Worm (Caenorhabditis elegans) whole organism, young adult: ENCODE measurements around the gene gmap-1.

Experiments
- C17E4.6 ChIP-seq: fragments of 200-800 bp; sonication (Bioruptor generic); IDR thresholded peaks from 2 replicates; pipeline ENCODE4 v1.3.6; 2022; ENCODE audit warnings: missing genetic modification reagents, missing genetic modification characterization, missing compliant biosample characterization
- F33H1.4 ChIP-seq: fragments of 200-800 bp; sonication (Bioruptor generic); IDR thresholded peaks from 2 replicates; pipeline ENCODE4 v1.3.6; 2022; ENCODE audit warnings: missing genetic modification reagents, missing genetic modification characterization, missing compliant biosample characterization
- F55B11.4 ChIP-seq: sonication (generic microtip); optimal IDR thresholded peaks from 2 replicates; lab custom pipeline; 2016; ENCODE audit warnings: missing compliant biosample characterization, missing genetic modification characterization, borderline replicate concordance; ENCODE audit not compliant: insufficient read depth
- F57C9.4 ChIP-seq: sonication (generic microtip); optimal IDR thresholded peaks from 2 replicates; lab custom pipeline; 2017; ENCODE audit warnings: mild to moderate bottlenecking, missing genetic modification characterization, missing compliant biosample characterization
- T26A5.8 ChIP-seq: sonication (generic microtip); optimal IDR thresholded peaks from 2 replicates; lab custom pipeline; 2016; ENCODE audit warnings: missing genetic modification characterization, missing compliant biosample characterization
- Y53F4B.3 ChIP-seq: fragments of 200-800 bp; sonication (Bioruptor generic); IDR thresholded peaks from 2 replicates; pipeline ENCODE4 v1.3.6; 2022; ENCODE audit warnings: missing genetic modification reagents, missing genetic modification characterization, missing compliant biosample characterization
- Y53G8AR.9 ChIP-seq: fragments of 200-800 bp; sonication (Bioruptor generic); conservative IDR thresholded peaks from 2 replicates; pipeline ENCODE4 v1.3.6; 2022; ENCODE audit warnings: missing genetic modification reagents, missing genetic modification characterization, missing compliant biosample characterization
- akir-1 ChIP-seq: fragments of 200-800 bp; sonication (Bioruptor generic); optimal IDR thresholded peaks from 2 replicates; lab custom pipeline; 2018; ENCODE audit warnings: mild to moderate bottlenecking, missing genetic modification characterization, moderate library complexity, missing compliant biosample characterization
- aptf-2 ChIP-seq: fragments of 200-800 bp; sonication (Bioruptor generic); conservative IDR thresholded peaks from 2 replicates; pipeline ENCODE4 v1.3.6; 2022; ENCODE audit warnings: missing genetic modification reagents, missing genetic modification characterization, missing compliant biosample characterization
- aptf-3 ChIP-seq: fragments of 200-800 bp; sonication (Bioruptor generic); IDR thresholded peaks from 2 replicates; pipeline ENCODE4 v1.3.6; 2022; ENCODE audit warnings: missing genetic modification characterization, missing compliant biosample characterization
- athp-1 ChIP-seq: sonication (generic microtip); optimal IDR thresholded peaks from 2 replicates; lab custom pipeline; 2017; ENCODE audit warnings: mild to moderate bottlenecking, missing genetic modification characterization, missing compliant biosample characterization
- bed-2 ChIP-seq: fragments of 200-800 bp; sonication (Bioruptor generic); IDR thresholded peaks from 2 replicates; pipeline ENCODE4 v1.3.6; 2022; ENCODE audit warnings: missing genetic modification reagents, missing genetic modification characterization, missing compliant biosample characterization
- ccch-3 ChIP-seq: fragments of 200-800 bp; sonication (Bioruptor generic); optimal IDR thresholded peaks from 2 replicates; lab custom pipeline; 2018; ENCODE audit warnings: mild to moderate bottlenecking, missing genetic modification characterization, missing compliant biosample characterization
- cebp-2 ChIP-seq: fragments of 200-800 bp; sonication (Bioruptor generic); IDR thresholded peaks from 2 replicates; pipeline ENCODE4 v1.3.6; 2022; ENCODE audit warnings: missing genetic modification characterization, missing compliant biosample characterization
- ceh-100 ChIP-seq: fragments of 200-800 bp; sonication (Bioruptor generic); IDR thresholded peaks from 2 replicates; pipeline ENCODE4 v1.3.6; 2022; ENCODE audit warnings: missing genetic modification reagents, missing genetic modification characterization, missing compliant biosample characterization
- ceh-58 ChIP-seq: fragments of 200-800 bp; sonication (Bioruptor generic); IDR thresholded peaks from 2 replicates; pipeline ENCODE4 v1.3.6; 2022; ENCODE audit warnings: missing genetic modification characterization, missing compliant biosample characterization
- chd-7 ChIP-seq: sonication (generic microtip); optimal IDR thresholded peaks from 2 replicates; lab custom pipeline; 2016; ENCODE audit warnings: mild to moderate bottlenecking, missing genetic modification characterization, moderate library complexity, missing compliant biosample characterization
- dox-1 ChIP-seq: fragments of 200-800 bp; sonication (Bioruptor generic); IDR thresholded peaks from 2 replicates; pipeline ENCODE4 v1.3.6; 2022; ENCODE audit warnings: missing genetic modification reagents, missing genetic modification characterization, missing compliant biosample characterization
- him-1 ChIP-seq: sonication (generic microtip); optimal IDR thresholded peaks from 2 replicates; lab custom pipeline; 2016; ENCODE audit warnings: missing genotype, missing genetic modification reagents, missing genetic modification characterization, missing compliant biosample characterization
- lag-1 ChIP-seq: fragments of 200-800 bp; sonication (Bioruptor generic); IDR thresholded peaks from 2 replicates; pipeline ENCODE4 v1.3.6; 2022; ENCODE audit warnings: missing genetic modification reagents, missing genetic modification characterization, missing compliant biosample characterization
- let-526 ChIP-seq: fragments of 200-800 bp; sonication (Bioruptor generic); IDR thresholded peaks from 2 replicates; pipeline ENCODE4 v1.3.6; 2022; ENCODE audit warnings: missing genetic modification reagents, missing genetic modification characterization, missing compliant biosample characterization
- lin-35 ChIP-seq, 3 experiments: fragments of 150-350 bp in 2 of 3; sonication (generic microtip) in 1 of 3; optimal IDR thresholded peaks; 2 replicates each; lab custom pipeline; 2014 to 2018; ENCODE audit warnings: missing biosample characterization in 3 of 3, missing genetic modification characterization in 3 of 3, missing genetic modification reagents in 3 of 3
- mxl-1 ChIP-seq: sonication (generic microtip); optimal IDR thresholded peaks from 2 replicates; lab custom pipeline; 2016; ENCODE audit warnings: missing genetic modification characterization, missing compliant biosample characterization
- nhr-179 ChIP-seq: sonication (generic microtip); optimal IDR thresholded peaks from 2 replicates; lab custom pipeline; 2016; ENCODE audit warnings: mild to moderate bottlenecking, missing genetic modification characterization, missing compliant biosample characterization
- pbrm-1 ChIP-seq: fragments of 200-800 bp; sonication (Bioruptor generic); IDR thresholded peaks from 2 replicates; pipeline ENCODE4 v1.3.6; 2022; ENCODE audit warnings: missing genetic modification reagents, missing genetic modification characterization, missing compliant biosample characterization
- sdz-38 ChIP-seq: sonication (generic microtip); optimal IDR thresholded peaks from 2 replicates; lab custom pipeline; 2016; ENCODE audit warnings: missing genotype, missing genetic modification characterization, missing compliant biosample characterization
- sptf-2 ChIP-seq: fragments of 200-800 bp; sonication (Bioruptor generic); optimal IDR thresholded peaks from 2 replicates; lab custom pipeline; 2018; ENCODE audit warnings: mild to moderate bottlenecking, missing genetic modification characterization, missing compliant biosample characterization
- tbp1 ChIP-seq: fragments of 200-800 bp; sonication (Bioruptor generic); optimal IDR thresholded peaks from 2 replicates; lab custom pipeline; 2018; ENCODE audit warnings: mild to moderate bottlenecking, missing genetic modification characterization, missing compliant biosample characterization
- tlf-1 ChIP-seq: fragments of 200-800 bp; sonication (Bioruptor generic); optimal IDR thresholded peaks from 2 replicates; lab custom pipeline; 2018; ENCODE audit warnings: mild to moderate bottlenecking, missing genetic modification characterization, missing compliant biosample characterization
- zim-3 ChIP-seq: sonication (generic microtip); optimal IDR thresholded peaks from 2 replicates; lab custom pipeline; 2017; ENCODE audit warnings: mild to moderate bottlenecking, missing genetic modification characterization, moderate library complexity, missing compliant biosample characterization
- ztf-25 ChIP-seq: fragments of 200-800 bp; sonication (Bioruptor generic); IDR thresholded peaks from 2 replicates; pipeline ENCODE4 v1.3.6; 2022; ENCODE audit warnings: missing genetic modification reagents, missing genetic modification characterization, missing compliant biosample characterization
- ztf-26 ChIP-seq: sonication (generic microtip); optimal IDR thresholded peaks from 2 replicates; lab custom pipeline; 2017; ENCODE audit warnings: missing genetic modification characterization, missing compliant biosample characterization
- ztf-28 ChIP-seq: fragments of 200-800 bp; sonication (Bioruptor generic); IDR thresholded peaks from 2 replicates; pipeline ENCODE4 v1.3.6; 2022; ENCODE audit warnings: missing genetic modification reagents, missing genetic modification characterization, missing compliant biosample characterization

Gene gmap-1

ce11 chrX:12965163-12965562, 30.4 kb upstream of the gmap-1 start, which contains the start of gene frpr-2:
TSS of gene frpr-2 (plus strand) at chrX:12965463.
- no peak for TF ChIP-seq sptf-2
- TF ChIP-seq zim-3 (tag; lab: Kevin White, UChicago): no peak
- no peak for TF ChIP-seq akir-1 (GFP tag; lab: Kevin White, UChicago)
- TF ChIP-seq T26A5.8 (tag; lab: Kevin White, UChicago): no peak
- no peak for TF ChIP-seq C17E4.6 (GFP tag; lab: Robert Waterston, UW)
- TF ChIP-seq Y53F4B.3 (GFP tag; lab: Robert Waterston, UW): no peak
- no peak for TF ChIP-seq ztf-25 (GFP tag; lab: Robert Waterston, UW)
- TF ChIP-seq dox-1 (GFP tag; lab: Robert Waterston, UW): no peak

ce11 chrX:12958897-12959296, 24.1 kb upstream of the gmap-1 start:
- TF ChIP-seq lin-35 (GFP tag; optimal IDR thresholded peaks at IDR 0.05; lab: Kevin White, UChicago) (no peak), ccch-3 (GFP tag; lab: Kevin White, UChicago) (no peak)
- TF ChIP-seq, all 124 proteins: peak for 0

DNA sequence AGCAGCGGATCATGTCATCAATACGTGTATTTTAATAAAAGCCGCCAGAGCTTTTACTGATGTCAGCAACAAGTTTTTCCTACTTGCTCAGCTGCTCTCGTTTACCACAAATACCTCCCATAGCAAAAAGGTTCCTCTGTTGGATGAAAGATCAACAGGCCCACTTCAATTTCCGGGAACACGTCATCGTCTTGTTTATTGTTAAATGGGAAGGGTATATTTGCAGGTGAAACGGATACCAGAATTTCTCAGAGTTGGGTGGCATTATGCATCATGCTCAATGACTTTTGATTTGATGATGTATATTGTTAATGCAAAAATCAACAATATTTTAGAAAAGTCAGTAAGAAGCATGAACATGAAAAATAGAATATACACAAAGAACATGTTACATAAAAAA, 16.4 kb upstream of the gmap-1 start:
- TF ChIP-seq akir-1 (GFP tag; lab: Kevin White, UChicago): no peak
- TF ChIP-seq ceh-58 (GFP tag; lab: Robert Waterston, UW): no peak
- TF ChIP-seq F57C9.4 (tag; lab: Kevin White, UChicago): no peak
- TF ChIP-seq nhr-179: no peak
- TF ChIP-seq him-1 (tag; lab: Kevin White, UChicago): no peak
- no peak for TF ChIP-seq let-526 (GFP tag; lab: Robert Waterston, UW)
- no peak for TF ChIP-seq aptf-2
- TF ChIP-seq, all 124 proteins: peak for 0

DNA sequence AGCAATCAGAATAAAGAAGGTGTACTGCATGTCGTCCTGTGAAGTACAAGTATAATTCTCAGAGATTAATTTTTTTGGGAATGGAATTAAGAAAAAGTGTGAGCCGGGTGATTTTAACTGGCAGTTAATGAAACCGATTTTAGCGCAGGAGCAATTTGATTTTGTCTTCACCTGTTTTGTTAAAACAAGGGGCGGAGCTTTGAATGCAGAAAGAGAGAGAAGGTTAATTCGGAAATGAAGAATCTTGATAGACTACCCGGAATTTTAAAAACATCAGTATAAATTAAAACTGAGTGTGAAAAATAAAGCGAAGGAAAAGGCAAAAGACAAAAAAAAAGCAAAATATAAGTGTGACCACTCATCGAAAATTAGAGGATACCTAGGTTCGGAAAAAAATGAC, 11.8 kb upstream of the gmap-1 start, which contains the start of gene C05E7.3:
Gene C05E7.3, minus strand, starts transcription at position 101 of the 400 bp plus-strand sequence.
- no peak for TF ChIP-seq aptf-2
- no peak for TF ChIP-seq F33H1.4 (GFP tag; lab: Robert Waterston, UW)
- TF ChIP-seq chd-7 (tag; lab: Kevin White, UChicago): no peak
- no peak for TF ChIP-seq ceh-100 (GFP tag; lab: Robert Waterston, UW)
- no peak for TF ChIP-seq aptf-3 (GFP tag; lab: Robert Waterston, UW)
- no peak for TF ChIP-seq let-526 (GFP tag; lab: Robert Waterston, UW)
- no peak for TF ChIP-seq pbrm-1 (GFP tag; lab: Robert Waterston, UW)
- no peak for TF ChIP-seq bed-2 (GFP tag; lab: Robert Waterston, UW)
- TF ChIP-seq athp-1 (tag; lab: Kevin White, UChicago): no peak
- no peak for TF ChIP-seq ztf-28 (GFP tag; lab: Robert Waterston, UW)
- no peak for TF ChIP-seq lag-1
- TF ChIP-seq sdz-38: no peak
- TF ChIP-seq ztf-26 (tag; lab: Kevin White, UChicago): no peak

ce11 chrX:12944661-12945060, 9.9 kb upstream of the gmap-1 start:
- TF ChIP-seq mxl-1 (tag; lab: Kevin White, UChicago): no peak
- TF ChIP-seq Y53G8AR.9 (GFP tag; lab: Robert Waterston, UW): no peak
- TF ChIP-seq F57C9.4 (tag; lab: Kevin White, UChicago): no peak
- no peak for TF ChIP-seq tbp1 (GFP tag; lab: Kevin White, UChicago)
- no peak for TF ChIP-seq tlf-1 (GFP tag; lab: Kevin White, UChicago)
- no peak for TF ChIP-seq cebp-2 (GFP tag; lab: Robert Waterston, UW)
- TF ChIP-seq F55B11.4: no peak
